Fruit fly (Drosophila melanogaster) whole organism, embryonic: ENCODE results near the gene Ist1.
A peak's percentile ranks its signal among the peaks of the same experiment; 100 is the strongest.

Experiments used
- Abd-B ChIP-seq: fragments of 200-800 bp; sonication (Bioruptor generic); optimal IDR thresholded peaks from 2 replicates; lab custom pipeline; 2018; ENCODE audit warnings: missing biosample characterization, mild to moderate bottlenecking, missing genetic modification characterization, moderate library complexity
- Bteb2 ChIP-seq: fragments of 200-800 bp; sonication (Bioruptor generic); optimal IDR thresholded peaks from 2 replicates; lab custom pipeline; 2016; ENCODE audit warnings: missing biosample characterization, missing genetic modification characterization
- CG10565 ChIP-seq: fragments of 200-800 bp; sonication (Bioruptor generic); optimal IDR thresholded peaks from 3 replicates; lab custom pipeline; 2016; ENCODE audit warnings: missing biosample characterization, mild to moderate bottlenecking, missing genetic modification characterization
- CG11696 ChIP-seq: fragments of 200-800 bp; sonication (Bioruptor generic); IDR thresholded peaks from 2 replicates; pipeline ENCODE4 v1.3.6; 2022; ENCODE audit warnings: missing biosample characterization, missing genetic modification characterization
- CG11723 ChIP-seq: fragments of 200-800 bp; sonication (Bioruptor generic); optimal IDR thresholded peaks from 2 replicates; lab custom pipeline; 2017; ENCODE audit warnings: missing biosample characterization, mild to moderate bottlenecking, missing genetic modification characterization
- CG12769 ChIP-seq: fragments of 200-800 bp; sonication (Bioruptor generic); optimal IDR thresholded peaks from 2 replicates; lab custom pipeline; 2019; ENCODE audit warnings: missing biosample characterization, mild to moderate bottlenecking, missing genetic modification characterization, moderate library complexity
- CG13123 ChIP-seq: fragments of 200-800 bp; sonication (Bioruptor generic); optimal IDR thresholded peaks from 2 replicates; lab custom pipeline; 2016; ENCODE audit warnings: missing biosample characterization, missing genetic modification characterization
- CG15479 ChIP-seq: fragments of 200-800 bp; sonication (Bioruptor generic); optimal IDR thresholded peaks from 3 replicates; lab custom pipeline; 2019; ENCODE audit warnings: missing biosample characterization, mild to moderate bottlenecking, missing genetic modification characterization, moderate library complexity
- CG15601 ChIP-seq: fragments of 200-800 bp; sonication (Bioruptor generic); optimal IDR thresholded peaks from 3 replicates; lab custom pipeline; 2019; ENCODE audit warnings: missing biosample characterization, mild to moderate bottlenecking, missing genetic modification characterization, moderate library complexity
- CG17359 ChIP-seq: fragments of 200-800 bp; sonication (Bioruptor generic); optimal IDR thresholded peaks from 3 replicates; lab custom pipeline; 2018; ENCODE audit warnings: missing biosample characterization, mild to moderate bottlenecking, missing genetic modification characterization, moderate library complexity
- CG18262 ChIP-seq: fragments of 200-800 bp; optimal IDR thresholded peaks from 3 replicates; lab custom pipeline; 2019; ENCODE audit warnings: missing biosample characterization, mild to moderate bottlenecking, missing genetic modification characterization, moderate library complexity
- CG2889 ChIP-seq: fragments of 200-800 bp; sonication (Bioruptor generic); IDR thresholded peaks from 3 replicates; pipeline ENCODE4 v1.3.6; 2022; ENCODE audit warnings: missing biosample characterization, missing genetic modification characterization
- CG3838 ChIP-seq: fragments of 200-800 bp; sonication (Bioruptor generic); optimal IDR thresholded peaks from 3 replicates; lab custom pipeline; 2016; ENCODE audit warnings: missing biosample characterization, missing genetic modification characterization
- CG6791 ChIP-seq: fragments of 200-800 bp; sonication (Bioruptor generic); IDR thresholded peaks from 3 replicates; pipeline ENCODE4 v1.3.6; 2022; ENCODE audit warnings: missing biosample characterization, missing genetic modification characterization; ENCODE audit not compliant: partially characterized antibody
- CG7963 ChIP-seq: fragments of 200-800 bp; sonication (Bioruptor generic); IDR thresholded peaks from 3 replicates; pipeline ENCODE4 v1.3.6; 2022; ENCODE audit warnings: missing biosample characterization, missing genetic modification characterization; ENCODE audit not compliant: partially characterized antibody
- CG8924 ChIP-seq: fragments of 200-800 bp; optimal IDR thresholded peaks from 3 replicates; lab custom pipeline; 2019; ENCODE audit warnings: missing biosample characterization, mild to moderate bottlenecking, missing genetic modification characterization, moderate library complexity
- Dp ChIP-seq: fragments of 200-800 bp; sonication (Bioruptor generic); optimal IDR thresholded peaks from 2 replicates; lab custom pipeline; 2018; ENCODE audit warnings: missing biosample characterization, mild to moderate bottlenecking, missing genetic modification characterization, moderate library complexity
- Gug ChIP-seq: fragments of 200-800 bp; sonication (Bioruptor generic); IDR thresholded peaks from 4 replicates; pipeline ENCODE4 v1.3.6; 2022; ENCODE audit warnings: missing biosample characterization, missing genetic modification characterization
- Jarid2 ChIP-seq: fragments of 200-800 bp; sonication (Bioruptor generic); optimal IDR thresholded peaks from 3 replicates; lab custom pipeline; 2017; ENCODE audit warnings: mild to moderate bottlenecking, missing biosample characterization, missing genetic modification reagents, missing genetic modification characterization
- Lpt ChIP-seq: fragments of >200 bp; optimal IDR thresholded peaks from 2 replicates; lab custom pipeline; 2018; ENCODE audit warnings: missing biosample characterization, missing genetic modification characterization
- MBD-R2 ChIP-seq: fragments of 200-800 bp; sonication (Bioruptor generic); IDR thresholded peaks from 2 replicates; pipeline ENCODE4 v1.3.6; 2022; ENCODE audit warnings: missing biosample characterization, missing genetic modification characterization
- Max ChIP-seq: fragments of 200-800 bp; sonication (Bioruptor generic); optimal IDR thresholded peaks from 2 replicates; lab custom pipeline; 2016; ENCODE audit warnings: missing biosample characterization, mild to moderate bottlenecking, missing genetic modification characterization
- Neu2 ChIP-seq: fragments of 200-800 bp; sonication (Bioruptor generic); optimal IDR thresholded peaks from 3 replicates; lab custom pipeline; 2016; ENCODE audit warnings: missing biosample characterization, missing genetic modification characterization, borderline replicate concordance
- Oaz ChIP-seq: fragments of 200-800 bp; sonication (Bioruptor generic); IDR thresholded peaks from 2 replicates; pipeline ENCODE4 v1.3.6; 2022; ENCODE audit warnings: missing biosample characterization, missing genetic modification characterization
- Opbp ChIP-seq: fragments of 200-800 bp; sonication (Bioruptor generic); IDR thresholded peaks from 3 replicates; pipeline ENCODE4 v1.3.6; 2022; ENCODE audit warnings: missing biosample characterization, missing genetic modification characterization; ENCODE audit not compliant: partially characterized antibody
- Ptx1 ChIP-seq: fragments of 200-800 bp; sonication (Bioruptor generic); IDR thresholded peaks from 2 replicates; pipeline ENCODE4 v1.3.6; 2022; ENCODE audit warnings: missing biosample characterization, missing genetic modification characterization
- Ssrp ChIP-seq: fragments of 200-800 bp; sonication (Bioruptor generic); optimal IDR thresholded peaks from 2 replicates; lab custom pipeline; 2018; ENCODE audit warnings: missing biosample characterization, mild to moderate bottlenecking, missing genetic modification characterization, moderate library complexity
- Trl ChIP-seq, 3 experiments: fragments of >200 bp in 2 of 3; fragments of 200-800 bp in 1 of 3; sonication (Bioruptor generic) in 1 of 3; optimal IDR thresholded peaks; 2 replicates in 1 of 3; 3 replicates in 2 of 3; lab custom pipeline; 2016 to 2017; ENCODE audit warnings: missing biosample characterization in 1 of 3, missing genetic modification characterization in 1 of 3
- Usf ChIP-seq: fragments of 200-800 bp; sonication (Bioruptor generic); optimal IDR thresholded peaks from 2 replicates; lab custom pipeline; 2017; ENCODE audit warnings: missing genotype, missing biosample characterization, missing genetic modification characterization
- Vsx1 ChIP-seq: fragments of 200-800 bp; sonication (Bioruptor generic); optimal IDR thresholded peaks from 2 replicates; lab custom pipeline; 2017; ENCODE audit warnings: missing biosample characterization, mild to moderate bottlenecking, missing genetic modification characterization, missing genetic modification reagents
- az2 ChIP-seq: fragments of 200-800 bp; sonication (Bioruptor generic); optimal IDR thresholded peaks from 3 replicates; lab custom pipeline; 2016; ENCODE audit warnings: missing biosample characterization, missing genetic modification characterization
- cad ChIP-seq: fragments of >200 bp; optimal IDR thresholded peaks from 2 replicates; lab custom pipeline; 2017; ENCODE audit warnings: missing biosample characterization, missing genetic modification characterization
- caup ChIP-seq: fragments of 200-800 bp; sonication (Bioruptor generic); optimal IDR thresholded peaks from 3 replicates; lab custom pipeline; 2017; ENCODE audit warnings: missing biosample characterization, mild to moderate bottlenecking, missing genetic modification characterization, moderate library complexity; ENCODE audit not compliant: severe bottlenecking
- dm ChIP-seq: fragments of 200-800 bp; sonication (Bioruptor generic); optimal IDR thresholded peaks from 3 replicates; lab custom pipeline; 2016; ENCODE audit warnings: missing biosample characterization, missing genetic modification characterization
- en ChIP-seq: fragments of 200-800 bp; sonication (Bioruptor generic); optimal IDR thresholded peaks from 2 replicates; lab custom pipeline; 2016; ENCODE audit warnings: missing biosample characterization, missing genetic modification characterization
- fru ChIP-seq: fragments of >200 bp; optimal IDR thresholded peaks from 2 replicates; lab custom pipeline; 2017
- gt ChIP-seq: fragments of 200-800 bp; sonication (Bioruptor generic); IDR thresholded peaks from 2 replicates; pipeline ENCODE4 v1.3.6; 2022; ENCODE audit warnings: missing biosample characterization, missing genetic modification characterization
- ham ChIP-seq: fragments of 200-800 bp; sonication (Bioruptor generic); IDR thresholded peaks from 2 replicates; pipeline ENCODE4 v1.3.6; 2022; ENCODE audit warnings: missing biosample characterization, missing genetic modification characterization
- lmd ChIP-seq: fragments of 200-800 bp; sonication (Bioruptor generic); IDR thresholded peaks from 2 replicates; pipeline ENCODE4 v1.3.6; 2022; ENCODE audit warnings: missing biosample characterization, missing genetic modification characterization
- lov ChIP-seq, 2 experiments: fragments of 200-800 bp in 1 of 2; fragments of >200 bp in 1 of 2; sonication (Bioruptor generic) in 1 of 2; IDR thresholded peaks in 1 of 2; optimal IDR thresholded peaks in 1 of 2; 2 replicates in 1 of 2; 3 replicates in 1 of 2; pipeline versions ENCODE4 v1.3.6 to Lab custom; 2017 to 2022; ENCODE audit warnings: missing biosample characterization in 1 of 2, missing genetic modification characterization in 1 of 2
- maf-S ChIP-seq: fragments of 200-800 bp; sonication (Bioruptor generic); optimal IDR thresholded peaks from 2 replicates; lab custom pipeline; 2016; ENCODE audit warnings: missing biosample characterization, missing genetic modification characterization
- p53 ChIP-seq: fragments of 200-800 bp; sonication (Bioruptor generic); optimal IDR thresholded peaks from 2 replicates; lab custom pipeline; 2016; ENCODE audit warnings: missing biosample characterization, missing genetic modification characterization
- pb ChIP-seq: fragments of 200-800 bp; sonication (Bioruptor generic); optimal IDR thresholded peaks from 3 replicates; lab custom pipeline; 2016; ENCODE audit warnings: missing biosample characterization, missing genetic modification characterization
- pros ChIP-seq: fragments of 200-800 bp; sonication (Bioruptor generic); optimal IDR thresholded peaks from 3 replicates; lab custom pipeline; 2019; ENCODE audit warnings: missing biosample characterization, mild to moderate bottlenecking, missing genetic modification characterization, moderate library complexity
- tio ChIP-seq: fragments of 200-800 bp; sonication (Bioruptor generic); optimal IDR thresholded peaks from 2 replicates; lab custom pipeline; 2017; ENCODE audit warnings: missing biosample characterization, missing genetic modification characterization, inconsistent platforms
- vnd ChIP-seq: fragments of 200-800 bp; sonication (Bioruptor generic); IDR thresholded peaks from 3 replicates; pipeline ENCODE4 v1.3.6; 2022; ENCODE audit warnings: missing biosample characterization, missing genetic modification characterization; ENCODE audit not compliant: partially characterized antibody
- wor ChIP-seq: fragments of 200-800 bp; sonication (Bioruptor generic); IDR thresholded peaks from 2 replicates; pipeline ENCODE4 v1.3.6; 2022; ENCODE audit warnings: missing biosample characterization, missing genetic modification characterization
- zen ChIP-seq: fragments of 200-800 bp; sonication (Bioruptor generic); optimal IDR thresholded peaks from 3 replicates; lab custom pipeline; 2018; ENCODE audit warnings: missing biosample characterization, mild to moderate bottlenecking, missing genetic modification characterization, moderate library complexity

Gene Ist1

DNA sequence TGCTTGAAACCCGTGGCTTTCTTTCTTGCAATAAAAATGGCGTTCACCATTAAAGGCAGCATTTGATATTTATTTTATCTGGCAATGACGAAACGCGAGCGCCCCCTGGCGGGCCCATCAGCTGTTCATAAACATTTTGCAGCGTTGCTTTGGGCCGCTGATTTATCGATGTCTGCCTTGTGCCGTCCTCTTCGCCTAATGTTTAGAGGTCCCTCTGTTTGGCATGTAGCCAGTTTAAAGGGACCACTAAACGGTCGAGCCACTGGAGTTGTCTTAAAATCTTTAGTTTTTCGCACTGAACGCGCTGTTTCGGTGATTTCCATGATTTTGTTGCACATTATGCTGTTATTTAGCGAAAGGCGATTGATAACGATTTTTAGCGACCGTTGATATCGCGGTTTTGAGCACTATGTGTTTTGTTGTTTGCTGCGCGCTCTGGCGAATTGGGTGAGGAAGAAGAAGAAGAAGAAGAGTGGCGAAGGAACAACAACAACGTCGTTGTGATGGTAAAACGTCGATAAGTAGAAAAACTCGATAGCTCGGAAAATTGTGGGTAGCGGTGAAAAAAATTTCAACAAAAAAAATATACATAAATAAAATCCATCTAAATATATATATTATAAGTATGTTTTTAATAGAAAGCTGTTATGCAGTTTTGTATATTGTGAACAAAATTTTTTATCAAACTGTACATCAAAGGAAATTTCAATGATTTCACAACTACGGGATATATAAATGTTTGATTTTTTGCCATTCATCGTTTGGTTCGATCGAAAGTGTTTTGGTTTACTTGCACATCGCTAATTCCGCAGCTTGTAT lies 3.8 kb downstream of the Ist1 start, which contains the start of the genes velo and Sbds (continued):
- TF ChIP-seq CG11723 (GFP tag; lab: Kevin White, UChicago) = no peak
- peak; percentile 19 for TF ChIP-seq zen (tag; lab: Kevin White, UChicago)
- no peak for TF ChIP-seq lov (optimal IDR thresholded peaks at IDR 0.05; lab: Kevin White, UChicago)
- TF ChIP-seq lov (GFP tag; IDR thresholded peaks at IDR 0.05; lab: Robert Waterston, UW) = no peak
- TF ChIP-seq Jarid2 (GFP tag; lab: Kevin White, UChicago) = no peak
- TF ChIP-seq cad (GFP tag; lab: Kevin White, UChicago) = no peak
- no peak for TF ChIP-seq maf-S
- no peak for TF ChIP-seq CG13123
- 0 out of 4 replicates have a peak, but pooled peaks have one; percentile 24 for TF ChIP-seq Gug (GFP tag; lab: Robert Waterston, UW)
- no peak for TF ChIP-seq Vsx1 (GFP tag; lab: Kevin White, UChicago)
- TF ChIP-seq Ssrp (tag; lab: Kevin White, UChicago) = peak; percentile 31
- no peak for TF ChIP-seq fru
- TF ChIP-seq ham (GFP tag; lab: Robert Waterston, UW) = no peak
- peak; percentile 49 for TF ChIP-seq CG8924 (tag; lab: Kevin White, UChicago)
- peak; percentile 40 for TF ChIP-seq Abd-B (GFP tag; lab: Kevin White, UChicago)
- TF ChIP-seq Neu2 (GFP tag; lab: Kevin White, UChicago) = no peak
- peak; percentile 40 for TF ChIP-seq caup
- TF ChIP-seq CG15601 (tag; lab: Kevin White, UChicago) = peak; percentile 30
- peak; percentile 68 for TF ChIP-seq vnd (GFP tag; lab: Robert Waterston, UW)
- no peak for TF ChIP-seq Max (GFP tag; lab: Kevin White, UChicago)
- no peak for TF ChIP-seq Trl (optimal IDR thresholded peaks at IDR 0.05; lab: Kevin White, UChicago)
- no peak for TF ChIP-seq Trl (GFP tag; optimal IDR thresholded peaks at IDR 0.05; lab: Kevin White, UChicago)
- TF ChIP-seq Bteb2 (GFP tag; lab: Kevin White, UChicago) = no peak
- TF ChIP-seq lmd (GFP tag; lab: Robert Waterston, UW) = peak; percentile 35; the same call in 1 of the 2 replicates
- TF ChIP-seq CG6791 (GFP tag; lab: Robert Waterston, UW) = peak; percentile 76
- no peak for TF ChIP-seq Oaz (GFP tag; lab: Robert Waterston, UW)
- TF ChIP-seq tio = no peak
- no peak for TF ChIP-seq en (GFP tag; lab: Kevin White, UChicago)
- peak; percentile 41; the same call in 1 of the 2 replicates for TF ChIP-seq Ptx1 (GFP tag; lab: Robert Waterston, UW)
- TF ChIP-seq pb (GFP tag; lab: Kevin White, UChicago) = peak; percentile 45
- no peak for TF ChIP-seq Lpt (GFP tag; lab: Kevin White, UChicago)
- peak; percentile 12 for TF ChIP-seq Dp (GFP tag; lab: Kevin White, UChicago)
- peak; percentile 50 for TF ChIP-seq CG18262 (tag; lab: Kevin White, UChicago)
- no peak for TF ChIP-seq gt (GFP tag; lab: Robert Waterston, UW)
- 0 out of 3 replicates have a peak, but pooled peaks have one; percentile 10 for TF ChIP-seq CG7963 (GFP tag; lab: Robert Waterston, UW)
- TF ChIP-seq CG11696 (GFP tag; lab: Robert Waterston, UW) = no peak
- no peak for TF ChIP-seq CG12769 (tag; lab: Kevin White, UChicago)
- TF ChIP-seq CG15479 (GFP tag; lab: Kevin White, UChicago) = no peak
- peak; percentile 77 for TF ChIP-seq dm (GFP tag; lab: Kevin White, UChicago)
- TF ChIP-seq az2 (GFP tag; lab: Kevin White, UChicago) = no peak
- TF ChIP-seq CG2889 (GFP tag; lab: Robert Waterston, UW) = no peak
- TF ChIP-seq wor (GFP tag; lab: Robert Waterston, UW) = no peak
- TF ChIP-seq pros = no peak
- TF ChIP-seq CG17359 (tag; lab: Kevin White, UChicago) = peak; percentile 10
- no peak for TF ChIP-seq CG10565 (GFP tag; lab: Kevin White, UChicago)
- TF ChIP-seq MBD-R2 = 0 out of 2 replicates have a peak, but pooled peaks have one; percentile 10
- TF ChIP-seq CG3838 = no peak
- no peak for TF ChIP-seq Usf (GFP tag; lab: Kevin White, UChicago)
- TF ChIP-seq p53 (GFP tag; lab: Kevin White, UChicago) = peak; percentile 2
- TF ChIP-seq Opbp = peak; percentile 72
